Fruit fly (Drosophila melanogaster): ENCODE results near the gene Hsdl2.

DNA sequence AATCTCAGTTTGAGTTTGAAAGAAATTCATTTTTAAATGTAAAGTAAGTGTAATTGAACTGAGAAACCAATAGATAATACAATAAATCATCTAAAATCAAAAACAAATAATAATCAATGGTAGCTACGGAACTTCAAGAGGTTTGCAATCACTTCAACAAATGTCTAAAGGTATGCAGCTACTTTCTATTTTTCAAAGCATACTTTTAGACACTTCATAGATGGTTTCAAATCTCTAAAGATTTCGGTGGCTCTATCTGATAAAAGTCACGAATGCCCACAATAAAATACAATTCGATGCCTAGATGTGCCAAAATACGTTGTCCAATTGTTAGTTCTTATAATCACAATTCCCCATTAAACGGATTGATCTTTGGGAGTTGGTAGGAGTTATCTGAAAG is 34.2 kb upstream of the Hsdl2 start:
- TF ChIP-seq h (GFP tag; optimal IDR thresholded peaks at IDR 0.05) (no peak), pan (optimal IDR thresholded peaks at IDR 0.05) (no peak), Myc (optimal IDR thresholded peaks at IDR 0.05) (no peak), CG9705 (GFP tag; optimal IDR thresholded peaks at IDR 0.05) (no peak), Dfd (GFP tag; optimal IDR thresholded peaks at IDR 0.05) (no peak)
